Worm (Caenorhabditis elegans) whole organism, midembryonic: ENCODE results near the gene cyn-17.

Experiments used
- T22C8.4 ChIP-seq: fragments of 200-800 bp; sonication (Bioruptor generic); IDR thresholded peaks from 2 replicates; pipeline ENCODE4 v1.3.6; 2022; ENCODE audit warnings: missing genetic modification characterization, missing compliant biosample characterization
- cog-1 ChIP-seq: sonication (generic microtip); optimal IDR thresholded peaks from 2 replicates; lab custom pipeline; 2016; ENCODE audit warnings: missing genetic modification characterization, missing compliant biosample characterization
- flt-1 ChIP-seq: fragments of 200-800 bp; sonication (Bioruptor generic); IDR thresholded peaks from 2 replicates; pipeline ENCODE4 v1.3.6; 2022; ENCODE audit warnings: missing genetic modification characterization, missing compliant biosample characterization
- klf-2 ChIP-seq: fragments of 200-800 bp; sonication (Bioruptor generic); conservative IDR thresholded peaks from 2 replicates; pipeline ENCODE4 v1.3.6; 2022; ENCODE audit warnings: missing genetic modification reagents, missing genetic modification characterization, missing compliant biosample characterization
- med-1 ChIP-seq: sonication (generic microtip); optimal IDR thresholded peaks from 2 replicates; lab custom pipeline; 2017; ENCODE audit warnings: missing genetic modification characterization, mild to moderate bottlenecking, missing compliant biosample characterization, antibody characterized with exemption, missing genetic modification reagents; ENCODE audit not compliant: insufficient read depth
- ref-1 ChIP-seq: fragments of 200-800 bp; sonication (Bioruptor generic); conservative IDR thresholded peaks from 2 replicates; pipeline ENCODE4 v1.3.6; 2022; ENCODE audit warnings: missing genetic modification reagents, missing genetic modification characterization, missing compliant biosample characterization
- tab-1 ChIP-seq: fragments of 200-800 bp; sonication (Bioruptor generic); IDR thresholded peaks from 2 replicates; pipeline ENCODE4 v1.3.6; 2022; ENCODE audit warnings: missing genetic modification characterization, missing compliant biosample characterization
- ztf-23 ChIP-seq: fragments of 200-800 bp; sonication (Bioruptor generic); IDR thresholded peaks from 2 replicates; pipeline ENCODE4 v1.3.6; 2022; ENCODE audit warnings: missing genetic modification reagents, missing genetic modification characterization, missing compliant biosample characterization
- ztf-29 ChIP-seq: fragments of 200-800 bp; sonication (Bioruptor generic); IDR thresholded peaks from 2 replicates; pipeline ENCODE4 v1.3.6; 2022; ENCODE audit warnings: missing genetic modification reagents, missing genetic modification characterization, missing compliant biosample characterization

cyn-17 gene

DNA sequence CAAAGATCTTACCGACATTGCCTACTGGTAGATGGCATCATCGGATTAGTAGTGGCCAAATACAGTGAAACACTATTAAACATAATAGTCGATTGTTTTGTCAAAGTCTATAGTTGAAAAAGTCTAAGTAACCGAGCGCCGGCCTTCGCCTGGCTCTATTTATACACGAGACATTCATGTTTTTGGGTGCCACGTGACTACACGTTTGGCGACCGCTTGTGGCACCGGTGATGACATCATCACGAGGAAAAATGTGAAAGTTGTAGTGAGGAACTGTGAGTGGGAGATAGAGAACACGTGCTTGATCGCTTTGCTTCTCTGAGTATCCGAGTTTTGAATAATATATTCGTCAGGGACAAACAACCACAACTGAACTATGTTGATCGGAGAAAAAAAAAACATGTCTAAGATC is 44.9 kb downstream of the cyn-17 start:
- TF ChIP-seq tab-1 (GFP tag; lab: Robert Waterston, UW) (no peak), ref-1 (no peak), ztf-29 (GFP tag; lab: Robert Waterston, UW) (no peak), flt-1 (GFP tag; lab: Robert Waterston, UW) (no peak), T22C8.4 (GFP tag; lab: Robert Waterston, UW) (no peak), klf-2 (GFP tag; lab: Robert Waterston, UW) (no peak), med-1 (GFP tag; lab: Kevin White, UChicago) (no peak), cog-1 (tag; lab: Kevin White, UChicago) (no peak), ztf-23 (no peak)

DNA sequence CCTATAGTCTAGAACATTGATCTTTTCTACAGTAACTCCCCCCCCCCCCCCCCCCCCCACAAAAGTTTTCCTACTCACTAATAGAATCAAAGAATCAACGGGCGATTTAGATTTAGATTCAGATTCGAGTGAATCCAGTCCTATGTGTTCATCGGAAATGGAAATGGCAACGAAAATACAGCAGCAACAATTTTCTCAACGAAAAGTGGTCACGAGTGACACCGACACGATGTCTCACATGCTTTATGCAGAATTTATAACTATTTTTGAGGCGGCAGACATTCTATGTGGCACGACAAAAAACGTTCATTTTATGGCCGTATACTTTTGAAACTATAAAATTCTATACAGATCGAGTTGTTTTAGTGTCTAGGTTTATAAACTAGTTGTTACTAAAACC is 45.7 kb downstream of the cyn-17 start:
- no peak for TF ChIP-seq med-1 (GFP tag; lab: Kevin White, UChicago)
- TF ChIP-seq cog-1 (tag; lab: Kevin White, UChicago), result no peak
- TF ChIP-seq ztf-29 (GFP tag; lab: Robert Waterston, UW), result no peak
- TF ChIP-seq flt-1 (GFP tag; lab: Robert Waterston, UW), result no peak
- no peak for TF ChIP-seq T22C8.4 (GFP tag; lab: Robert Waterston, UW)
- TF ChIP-seq ztf-23, result no peak
- no peak for TF ChIP-seq klf-2 (GFP tag; lab: Robert Waterston, UW)
- TF ChIP-seq ref-1, result no peak
- TF ChIP-seq tab-1 (GFP tag; lab: Robert Waterston, UW), result no peak

DNA sequence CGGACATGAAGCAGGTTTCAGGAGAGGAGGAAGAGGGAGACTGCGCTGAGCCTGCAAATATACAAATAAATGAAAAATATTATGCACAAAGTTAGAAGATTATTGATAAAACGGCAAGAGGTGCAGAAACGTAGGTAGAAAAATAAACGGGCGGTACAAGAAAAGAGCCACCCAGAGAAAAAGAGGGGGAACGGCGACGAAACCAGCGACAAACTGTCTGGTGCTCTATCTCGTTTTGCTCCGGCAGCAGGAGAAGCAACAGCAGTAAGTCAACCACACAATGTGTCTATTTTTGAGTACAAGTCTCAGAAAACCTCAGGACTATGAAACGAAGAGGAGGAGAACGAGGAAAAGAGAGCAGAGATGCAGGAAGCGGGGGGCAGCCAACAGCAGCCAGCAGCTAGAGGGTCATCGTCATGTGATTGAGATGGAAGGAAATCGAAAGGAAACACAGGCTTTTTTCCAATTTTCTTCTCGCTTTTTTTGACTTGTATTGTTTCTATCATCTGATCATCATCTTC is 46.3 kb downstream of the cyn-17 start, which contains the start of gene F26F12.3:
F26F12.3 (minus strand) TSS at position 51 of the 521 bp plus-strand sequence.
- TF ChIP-seq flt-1 (GFP tag; lab: Robert Waterston, UW) (no peak), med-1 (GFP tag; lab: Kevin White, UChicago) (no peak), ztf-23 (no peak), tab-1 (GFP tag; lab: Robert Waterston, UW) (no peak), T22C8.4 (GFP tag; lab: Robert Waterston, UW) (no peak), ref-1 (no peak), klf-2 (GFP tag; lab: Robert Waterston, UW) (no peak)

DNA sequence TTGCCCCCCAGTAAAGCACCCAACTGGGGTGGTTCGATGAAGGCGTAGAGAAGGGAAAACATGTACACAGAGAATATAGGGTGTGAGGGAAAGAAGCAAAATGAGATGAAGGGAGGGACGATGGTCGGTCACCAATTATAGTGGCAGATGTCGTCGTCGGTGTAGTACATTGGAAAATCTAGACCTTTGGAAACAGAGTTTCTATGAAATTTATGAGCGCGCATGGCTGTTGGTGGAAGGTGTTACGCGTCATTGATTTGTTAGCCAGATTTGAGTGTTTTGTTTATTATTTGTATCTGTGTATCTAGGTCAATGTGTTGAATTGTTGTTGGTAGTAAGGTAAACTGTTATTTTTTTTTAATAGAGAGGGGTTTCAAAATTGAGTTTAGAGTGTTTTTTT is 47.3 kb downstream of the cyn-17 start:
- no peak for TF ChIP-seq T22C8.4 (GFP tag; lab: Robert Waterston, UW)
- TF ChIP-seq klf-2 (GFP tag; lab: Robert Waterston, UW), result no peak
- no peak for TF ChIP-seq ztf-29 (GFP tag; lab: Robert Waterston, UW)
- TF ChIP-seq flt-1 (GFP tag; lab: Robert Waterston, UW), result no peak
- TF ChIP-seq ref-1, result no peak
- TF ChIP-seq med-1 (GFP tag; lab: Kevin White, UChicago), result no peak

DNA sequence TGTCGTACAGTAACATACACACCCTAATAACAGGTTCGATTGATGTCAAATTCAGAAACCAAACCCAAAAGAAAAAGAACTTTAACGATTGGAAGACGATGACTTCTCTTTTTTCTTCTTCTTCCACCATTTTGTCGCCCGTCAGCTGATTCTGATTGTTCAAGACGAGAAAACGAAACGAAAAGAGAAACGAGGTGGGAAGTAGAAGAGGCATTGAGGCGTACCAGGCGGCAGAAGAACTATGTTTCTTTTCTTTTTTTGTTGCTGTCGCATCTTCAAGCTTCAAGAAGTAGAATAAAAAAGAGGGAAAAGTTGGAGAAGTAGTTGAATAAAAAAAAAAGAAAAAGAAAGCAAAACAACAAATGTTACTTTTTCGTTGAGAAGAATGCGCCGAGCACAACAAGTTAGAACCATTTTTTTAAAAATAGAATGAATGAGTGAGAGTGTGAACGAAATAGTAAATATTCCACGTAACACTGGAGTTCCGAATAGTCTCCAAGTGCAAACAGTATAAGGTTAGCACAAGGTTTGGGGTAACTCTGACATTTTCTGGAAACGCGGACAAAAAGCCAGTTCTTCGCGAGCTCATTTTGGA is 48.6 kb downstream of the cyn-17 start:
- TF ChIP-seq ref-1 (no peak), T22C8.4 (GFP tag; lab: Robert Waterston, UW) (no peak), cog-1 (tag; lab: Kevin White, UChicago) (no peak), ztf-23 (no peak), med-1 (GFP tag; lab: Kevin White, UChicago) (no peak), tab-1 (GFP tag; lab: Robert Waterston, UW) (no peak), klf-2 (GFP tag; lab: Robert Waterston, UW) (no peak), ztf-29 (GFP tag; lab: Robert Waterston, UW) (no peak), flt-1 (GFP tag; lab: Robert Waterston, UW) (no peak)

DNA sequence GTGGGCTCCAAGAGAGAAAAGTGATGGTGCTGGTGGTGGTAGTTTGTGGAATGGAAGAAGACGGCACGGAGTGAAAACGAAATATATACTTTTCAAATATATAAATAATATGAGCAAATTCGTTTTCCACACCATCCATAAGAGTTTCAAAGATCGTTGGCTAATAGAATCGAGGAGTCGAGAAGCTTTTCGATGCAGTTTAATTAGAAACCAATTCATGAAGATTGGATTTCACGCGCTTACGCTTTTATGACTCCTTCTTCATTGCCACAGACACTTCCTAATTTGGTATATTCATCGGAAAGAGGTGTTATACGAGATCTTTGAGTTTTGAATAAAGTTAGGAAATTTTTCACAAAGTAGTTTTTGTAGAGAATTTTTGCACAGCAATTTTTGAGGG is 51.2 kb downstream of the cyn-17 start:
- TF ChIP-seq tab-1 (GFP tag; lab: Robert Waterston, UW) (peak; percentile 47; the same call in 1 of the 2 replicates), ztf-29 (GFP tag; lab: Robert Waterston, UW) (no peak), klf-2 (GFP tag; lab: Robert Waterston, UW) (no peak)

DNA sequence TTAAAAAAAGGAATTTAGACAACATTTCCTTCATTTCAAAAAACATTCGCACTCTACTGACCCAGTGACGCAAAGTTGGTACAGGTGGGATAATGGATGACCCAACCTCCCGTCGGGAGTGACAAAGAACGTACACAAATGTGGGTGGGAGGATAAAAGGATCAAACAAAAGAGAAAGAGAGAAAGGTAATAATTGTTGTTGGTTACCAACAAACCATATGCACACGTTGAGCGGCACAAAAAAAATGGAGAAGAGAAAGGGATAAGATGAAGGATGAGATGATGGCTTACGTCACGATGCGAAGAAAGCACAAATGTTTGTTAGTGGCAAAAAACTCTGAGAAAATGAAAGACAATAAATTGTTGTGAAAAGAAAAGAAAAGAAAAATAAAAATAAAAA is 52.2 kb downstream of the cyn-17 start:
- TF ChIP-seq flt-1 (GFP tag; lab: Robert Waterston, UW), result no peak
- no peak for TF ChIP-seq cog-1 (tag; lab: Kevin White, UChicago)

DNA sequence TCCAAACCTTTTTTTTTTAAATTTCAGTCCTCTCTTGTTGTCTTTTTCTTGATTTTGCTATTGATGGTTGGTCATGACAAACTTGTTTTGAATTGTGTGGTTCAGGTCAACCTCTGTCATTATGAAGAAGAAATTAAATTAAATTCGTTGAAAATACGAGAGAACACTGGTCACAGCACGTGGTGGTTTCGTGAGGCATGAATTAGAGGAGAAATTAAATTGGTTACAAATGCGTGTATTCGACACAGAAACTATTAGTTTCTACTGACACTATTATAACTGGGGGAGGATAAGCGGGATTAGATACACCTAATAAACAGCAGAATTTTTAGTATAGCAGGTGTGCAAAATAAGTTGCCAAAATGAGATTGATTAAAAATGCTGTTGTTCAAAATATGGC is 52.6 kb downstream of the cyn-17 start:
- no peak for TF ChIP-seq flt-1 (GFP tag; lab: Robert Waterston, UW)
- TF ChIP-seq ref-1, result no peak
- no peak for TF ChIP-seq cog-1 (tag; lab: Kevin White, UChicago)
